Fruit fly (Drosophila melanogaster): ENCODE results near the gene pps.

- TF ChIP-seq HLH106 (tag; optimal IDR thresholded peaks at IDR 0.05) (no peak), foxo (GFP tag; optimal IDR thresholded peaks at IDR 0.05) (no peak), dl (GFP tag; optimal IDR thresholded peaks at IDR 0.05; ENCODE audit: insufficient read depth in 1 of 2, partially characterized antibody in 2 of 2) (no peak), usp (GFP tag; optimal IDR thresholded peaks at IDR 0.05) (no peak), OdsH (GFP tag; optimal IDR thresholded peaks at IDR 0.05) (no peak)
These were observed 2.2 kb upstream of the pps start for dm6 chr3R:12411449-12411848.

Data from whole organism, wandering third instar larva.